Worm (Caenorhabditis elegans): Measurements from ENCODE around the gene pfn-3.

Gene pfn-3

DNA sequence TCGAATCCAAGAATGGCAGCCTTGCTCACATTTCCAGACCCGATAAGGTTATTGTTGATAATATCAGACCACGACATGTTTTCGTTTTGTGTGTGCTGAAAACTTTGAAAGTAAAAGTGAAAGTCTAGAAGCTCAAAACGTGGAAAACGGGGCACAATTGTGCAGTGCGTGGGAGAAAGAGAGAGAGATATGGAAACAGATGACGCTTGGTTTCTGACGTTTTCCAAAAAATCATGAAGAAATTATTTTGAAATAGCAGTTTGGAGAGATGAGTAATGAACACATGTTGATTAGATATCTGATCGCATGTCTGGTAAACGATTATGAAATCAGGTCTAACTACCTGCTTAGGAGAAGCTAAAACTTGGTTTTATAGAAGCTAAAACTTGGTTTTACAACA is at the start of gene pfn-3:
Gene pfn-3 (minus strand): TSS at position 101 of the 400 bp plus-strand sequence.
- TF ChIP-seq lsy-2 (tag; optimal IDR thresholded peaks at IDR 0.05) (peak in 1 of 2 experiments; percentile 24), dsc-1 (tag; optimal IDR thresholded peaks at IDR 0.05) (peak; percentile 1), unc-62 (GFP tag; optimal IDR thresholded peaks at IDR 0.05) (no peak), pag-3 (tag; optimal IDR thresholded peaks at IDR 0.05; ENCODE audit: borderline replicate concordance, insufficient read depth) (peak; percentile 35), lin-14 (GFP tag; optimal IDR thresholded peaks at IDR 0.05) (peak; percentile 34), rnt-1 (tag; optimal IDR thresholded peaks at IDR 0.05) (peak; percentile 27), mep-1 (tag; optimal IDR thresholded peaks at IDR 0.05) (no peak), nhr-71 (tag; optimal IDR thresholded peaks at IDR 0.05) (peak; percentile 45), skn-1 (tag; optimal IDR thresholded peaks at IDR 0.05) (peak; percentile 74)

DNA sequence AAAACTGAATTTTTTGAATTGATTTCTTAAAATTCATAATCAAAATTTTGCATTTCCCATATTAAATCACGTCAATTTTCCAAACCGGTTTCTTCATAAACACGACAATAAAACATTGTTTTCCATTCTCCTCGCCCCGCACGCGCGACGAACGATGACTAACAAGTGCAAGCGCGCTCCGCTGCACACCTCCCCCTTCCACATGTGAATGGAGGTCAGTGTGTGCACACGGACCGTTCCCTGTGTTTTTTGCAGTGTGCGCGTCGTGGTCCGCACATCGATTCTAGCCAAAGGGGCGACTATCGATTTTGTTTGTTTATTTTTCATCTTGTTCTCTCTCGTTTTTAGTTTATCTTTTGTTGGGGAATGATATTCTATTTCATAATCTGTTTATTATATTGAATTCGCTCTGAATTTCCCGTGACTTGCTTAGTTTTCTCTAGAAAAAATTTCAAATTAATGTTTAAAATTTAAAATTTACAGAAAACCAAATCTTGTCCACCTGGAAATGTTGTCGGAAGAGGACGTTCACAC is 48.1 kb upstream of the pfn-3 start, which contains the start of gene snx-1:
Gene snx-1 (plus strand): TSS at position 484 of the 534 bp plus-strand sequence.
- TF ChIP-seq lin-15B (tag; optimal IDR thresholded peaks at IDR 0.05) (peak; percentile 37), unc-130 (tag; optimal IDR thresholded peaks at IDR 0.05) (no peak), mdl-1 (tag; optimal IDR thresholded peaks at IDR 0.05) (peak in 1 of 2 experiments; percentile 73), nhr-237 (tag; optimal IDR thresholded peaks at IDR 0.05) (no peak), lin-35 (GFP tag; optimal IDR thresholded peaks at IDR 0.05) (peak; percentile 37 to 73), lsy-2 (tag; optimal IDR thresholded peaks at IDR 0.05) (peak; percentile 10 to 49), skn-1 (tag; optimal IDR thresholded peaks at IDR 0.05) (peak; percentile 87), ceh-90 (tag; optimal IDR thresholded peaks at IDR 0.05) (no peak), ceh-82 (tag; optimal IDR thresholded peaks at IDR 0.05) (peak in 2 of 3 experiments; percentile 6 to 56), efl-1 (optimal IDR thresholded peaks at IDR 0.05) (peak; percentile 14 to 26), efl-1 (GFP tag; optimal IDR thresholded peaks at IDR 0.05 in 1 of 2) (peak; percentile 3 to 11), grh-1 (GFP tag; IDR thresholded peaks at IDR 0.05) (peak; percentile 84), jun-1 (tag; optimal IDR thresholded peaks at IDR 0.05) (peak; percentile 57), mep-1 (tag; optimal IDR thresholded peaks at IDR 0.05) (peak; percentile 35), rnt-1 (tag; optimal IDR thresholded peaks at IDR 0.05) (peak; percentile 47), nhr-71 (tag; optimal IDR thresholded peaks at IDR 0.05) (peak; percentile 57), nhr-85 (tag) (peak; percentile 75), ama-1 (optimal IDR thresholded peaks at IDR 0.05) (no peak), vab-15 (tag; optimal IDR thresholded peaks at IDR 0.05) (peak; percentile 54), nhr-47 (tag; optimal IDR thresholded peaks at IDR 0.05) (peak; percentile 57), unc-86 (tag; optimal IDR thresholded peaks at IDR 0.05) (peak; percentile 0), fos-1 (tag; optimal IDR thresholded peaks at IDR 0.05) (peak; percentile 13), hpl-2 (GFP tag; optimal IDR thresholded peaks at IDR 0.05) (no peak), nhr-20 (tag; optimal IDR thresholded peaks at IDR 0.05) (peak; percentile 54), irx-1 (tag; optimal IDR thresholded peaks at IDR 0.05) (peak; percentile 24), mab-9 (GFP tag; IDR thresholded peaks at IDR 0.05) (no peak), lin-14 (GFP tag; optimal IDR thresholded peaks at IDR 0.05) (peak; percentile 88), elt-2 (tag; optimal IDR thresholded peaks at IDR 0.05) (no peak), elt-3 (tag; optimal IDR thresholded peaks at IDR 0.05) (no peak), dpl-1 (GFP tag; optimal IDR thresholded peaks at IDR 0.05) (peak in 2 of 3 experiments; percentile 29 to 34), blmp-1 (tag; optimal IDR thresholded peaks at IDR 0.05) (peak; percentile 38), C04F5.9 (tag; optimal IDR thresholded peaks at IDR 0.05) (no peak), xbp-1 (tag; optimal IDR thresholded peaks at IDR 0.05) (peak; percentile 27), C16A3.4 (tag; optimal IDR thresholded peaks at IDR 0.05) (peak; percentile 46), nhr-90 (tag; optimal IDR thresholded peaks at IDR 0.05; ENCODE audit: poor library complexity) (peak; percentile 52), snu-23 (GFP tag; optimal IDR thresholded peaks at IDR 0.05) (peak; percentile 74), swsn-7 (tag; optimal IDR thresholded peaks at IDR 0.05) (peak; percentile 33), tbx-2 (tag; optimal IDR thresholded peaks at IDR 0.05) (peak; percentile 52)

All from whole organism, L1 larva.